Comparison of ENCODE assay signal across 3 worm cellular contexts in genomic region chrV:12596795-12597194, ce11.
TF ChIP-seq lines count a peak whose summit lies in the region.

No protein-coding gene starts in this region.

TF ChIP-seq in whole organism, L1 larva, 84 proteins besides CTCF, POLR2A, EP300 and RAD21 (continued from another document):
- TF ChIP-seq efl-1 (optimal IDR thresholded peaks at IDR 0.05; lab: Kevin White, UChicago): peak; percentile 45 to 52
- peak; percentile 23 to 93 for TF ChIP-seq efl-1 (GFP tag; optimal IDR thresholded peaks at IDR 0.05 in 1 of 2; lab: Kevin White, UChicago)
- peak; percentile 41 for TF ChIP-seq skn-1 (tag; optimal IDR thresholded peaks at IDR 0.05; lab: Kevin White, UChicago)
- TF ChIP-seq rnt-1 (tag; optimal IDR thresholded peaks at IDR 0.05; lab: Kevin White, UChicago): peak; percentile 68
- TF ChIP-seq mep-1 (tag; optimal IDR thresholded peaks at IDR 0.05; lab: Kevin White, UChicago): no peak
- TF ChIP-seq hpl-2 (GFP tag; optimal IDR thresholded peaks at IDR 0.05; lab: Kevin White, UChicago): no peak
- no peak for TF ChIP-seq fos-1 (tag; optimal IDR thresholded peaks at IDR 0.05; lab: Kevin White, UChicago)
- TF ChIP-seq nhr-90 (tag; optimal IDR thresholded peaks at IDR 0.05; lab: Kevin White, UChicago; ENCODE audit: poor library complexity): peak; percentile 72
- peak; percentile 44 to 76 for TF ChIP-seq lin-35 (GFP tag; optimal IDR thresholded peaks at IDR 0.05; lab: Kevin White, UChicago)
- TF ChIP-seq lin-15B (tag; optimal IDR thresholded peaks at IDR 0.05; lab: Kevin White, UChicago): no peak
- TF ChIP-seq nhr-47 (tag; optimal IDR thresholded peaks at IDR 0.05; lab: Kevin White, UChicago): peak; percentile 64
- peak; percentile 73 for TF ChIP-seq unc-130 (tag; optimal IDR thresholded peaks at IDR 0.05; lab: Kevin White, UChicago)
- TF ChIP-seq xbp-1 (tag; optimal IDR thresholded peaks at IDR 0.05; lab: Kevin White, UChicago): peak; percentile 52
- peak; percentile 63 for TF ChIP-seq nhr-76 (tag; optimal IDR thresholded peaks at IDR 0.05; lab: Kevin White, UChicago)
- peak; percentile 6 for TF ChIP-seq elt-2 (tag; optimal IDR thresholded peaks at IDR 0.05; lab: Kevin White, UChicago)
- peak; percentile 44 for TF ChIP-seq lin-14 (GFP tag; optimal IDR thresholded peaks at IDR 0.05; lab: Kevin White, UChicago)
- TF ChIP-seq swsn-7 (tag; optimal IDR thresholded peaks at IDR 0.05; lab: Kevin White, UChicago): peak; percentile 58
- peak; percentile 26 to 51 (median 34) for TF ChIP-seq ceh-82 (tag; optimal IDR thresholded peaks at IDR 0.05; lab: Kevin White, UChicago)
- peak; percentile 59 for TF ChIP-seq nhr-20 (tag; optimal IDR thresholded peaks at IDR 0.05; lab: Kevin White, UChicago)
- TF ChIP-seq nhr-19 (GFP tag; conservative IDR thresholded peaks at IDR 0.05; lab: Robert Waterston, UW): peak; percentile 65
- 0 out of 2 replicates have a peak, but pooled peaks have one; percentile 21 for TF ChIP-seq grh-1 (GFP tag; IDR thresholded peaks at IDR 0.05; lab: Robert Waterston, UW)
- no peak for TF ChIP-seq aha-1 (tag; optimal IDR thresholded peaks at IDR 0.05; lab: Kevin White, UChicago)
- no peak for TF ChIP-seq unc-30 (tag; optimal IDR thresholded peaks at IDR 0.05; lab: Kevin White, UChicago)
- TF ChIP-seq unc-86 (tag; optimal IDR thresholded peaks at IDR 0.05; lab: Kevin White, UChicago): no peak
- TF ChIP-seq nhr-71 (tag; optimal IDR thresholded peaks at IDR 0.05; lab: Kevin White, UChicago): peak; percentile 71
- peak; percentile 76 for TF ChIP-seq nhr-85 (tag; lab: Kevin White, UChicago)
- no peak for TF ChIP-seq ceh-8 (GFP tag; optimal IDR thresholded peaks at IDR 0.05; lab: Kevin White, UChicago)

TF ChIP-seq in whole organism, L3 larva, 47 proteins besides CTCF, POLR2A, EP300 and RAD21 (continued from another document):
- TF ChIP-seq skn-1 (tag; optimal IDR thresholded peaks at IDR 0.05; lab: Kevin White, UChicago) (no peak), nhr-43 (tag; optimal IDR thresholded peaks at IDR 0.05; lab: Kevin White, UChicago; ENCODE audit: poor library complexity, severe bottlenecking) (peak; percentile 19), nhr-28 (tag; optimal IDR thresholded peaks at IDR 0.05; lab: Kevin White, UChicago) (no peak), snpc-4 (tag; optimal IDR thresholded peaks at IDR 0.05; lab: Kevin White, UChicago) (no peak), hmg-11 (tag; optimal IDR thresholded peaks at IDR 0.05; lab: Kevin White, UChicago) (peak; percentile 41), nhr-23 (tag; optimal IDR thresholded peaks at IDR 0.05; lab: Kevin White, UChicago) (peak; percentile 56), eor-1 (tag; optimal IDR thresholded peaks at IDR 0.05; lab: Kevin White, UChicago) (no peak), sea-2 (GFP tag; optimal IDR thresholded peaks at IDR 0.05; lab: Kevin White, UChicago) (no peak), fkh-2 (tag; optimal IDR thresholded peaks at IDR 0.05; lab: Kevin White, UChicago) (no peak), mdl-1 (tag; optimal IDR thresholded peaks at IDR 0.05; lab: Kevin White, UChicago) (no peak), unc-62 (GFP tag; optimal IDR thresholded peaks at IDR 0.05; lab: Kevin White, UChicago) (no peak), nhr-76 (tag; optimal IDR thresholded peaks at IDR 0.05; lab: Kevin White, UChicago) (no peak), nhr-67 (tag; optimal IDR thresholded peaks at IDR 0.05; lab: Kevin White, UChicago) (no peak), lin-39 (tag; optimal IDR thresholded peaks at IDR 0.05; lab: Kevin White, UChicago) (peak; percentile 57), lin-15B (tag; optimal IDR thresholded peaks at IDR 0.05; lab: Kevin White, UChicago) (no peak), tbx-2 (tag; optimal IDR thresholded peaks at IDR 0.05; lab: Kevin White, UChicago) (peak; percentile 16), fkh-10 (GFP tag; optimal IDR thresholded peaks at IDR 0.05; lab: Kevin White, UChicago) (no peak), ztf-4 (tag; optimal IDR thresholded peaks at IDR 0.05; lab: Kevin White, UChicago) (no peak), aly-2 (tag; optimal IDR thresholded peaks at IDR 0.05; lab: Kevin White, UChicago) (no peak), lsy-12 (tag; optimal IDR thresholded peaks at IDR 0.05; lab: Kevin White, UChicago) (peak; percentile 42), pha-4 (tag; optimal IDR thresholded peaks at IDR 0.05; lab: Kevin White, UChicago) (no peak)
TF ChIP-seq in whole organism, L3 larva: peak in this region for 11.

TF ChIP-seq in whole organism, young adult, 124 proteins besides CTCF, POLR2A, EP300 and RAD21 (continued from another document and continues in another):
- TF ChIP-seq F33H1.4 (GFP tag; IDR thresholded peaks at IDR 0.05; lab: Robert Waterston, UW): no peak
- TF ChIP-seq madf-3 (GFP tag; IDR thresholded peaks at IDR 0.05; lab: Robert Waterston, UW): no peak
- TF ChIP-seq hlh-26 (GFP tag; conservative IDR thresholded peaks at IDR 0.05; lab: Robert Waterston, UW): no peak
- peak; percentile 78 for TF ChIP-seq dox-1 (GFP tag; IDR thresholded peaks at IDR 0.05; lab: Robert Waterston, UW)
- peak; percentile 73 for TF ChIP-seq repo-1 (tag; optimal IDR thresholded peaks at IDR 0.05; lab: Kevin White, UChicago)
- no peak for TF ChIP-seq akir-1 (GFP tag; optimal IDR thresholded peaks at IDR 0.05; lab: Kevin White, UChicago)
- no peak for TF ChIP-seq nfya-1 (tag; optimal IDR thresholded peaks at IDR 0.05; lab: Kevin White, UChicago; ENCODE audit: borderline replicate concordance, insufficient read depth)
- TF ChIP-seq ccch-3 (GFP tag; optimal IDR thresholded peaks at IDR 0.05; lab: Kevin White, UChicago): no peak
- TF ChIP-seq attf-5 (GFP tag; optimal IDR thresholded peaks at IDR 0.05; lab: Kevin White, UChicago): peak; percentile 25
- no peak for TF ChIP-seq bed-2 (GFP tag; IDR thresholded peaks at IDR 0.05; lab: Robert Waterston, UW)
- no peak for TF ChIP-seq ets-4 (GFP tag; optimal IDR thresholded peaks at IDR 0.05; lab: Kevin White, UChicago)
- peak; percentile 45 for TF ChIP-seq ztf-26 (tag; optimal IDR thresholded peaks at IDR 0.05; lab: Kevin White, UChicago)
- no peak for TF ChIP-seq K11D2.4 (GFP tag; IDR thresholded peaks at IDR 0.05; lab: Robert Waterston, UW)
- no peak for TF ChIP-seq F57A8.1 (GFP tag; optimal IDR thresholded peaks at IDR 0.05; lab: Kevin White, UChicago)
- TF ChIP-seq K12H6.12 (tag; optimal IDR thresholded peaks at IDR 0.05; lab: Kevin White, UChicago): peak; percentile 55
- TF ChIP-seq Y67H2A.10 (GFP tag; conservative IDR thresholded peaks at IDR 0.05; lab: Robert Waterston, UW): no peak
- TF ChIP-seq tbx-9 (tag; optimal IDR thresholded peaks at IDR 0.05; lab: Kevin White, UChicago; ENCODE audit: borderline replicate concordance): no peak
- TF ChIP-seq let-526 (GFP tag; IDR thresholded peaks at IDR 0.05; lab: Robert Waterston, UW): no peak
- peak; percentile 40; the same call in 1 of the 2 replicates for TF ChIP-seq hmg-1.2 (GFP tag; IDR thresholded peaks at IDR 0.05; lab: Robert Waterston, UW)
- TF ChIP-seq hsf-1 (GFP tag; IDR thresholded peaks at IDR 0.05; lab: Robert Waterston, UW): 0 out of 2 replicates have a peak, but pooled peaks have one; percentile 35
- TF ChIP-seq aptf-2 (GFP tag; conservative IDR thresholded peaks at IDR 0.05; lab: Robert Waterston, UW): no peak
- TF ChIP-seq Y53F4B.3 (GFP tag; IDR thresholded peaks at IDR 0.05; lab: Robert Waterston, UW): no peak
- TF ChIP-seq madf-6 (GFP tag; IDR thresholded peaks at IDR 0.05; lab: Robert Waterston, UW): peak; percentile 61; the same call in 1 of the 2 replicates
- TF ChIP-seq F10E7.11 (tag; optimal IDR thresholded peaks at IDR 0.05; lab: Kevin White, UChicago): peak; percentile 54
- TF ChIP-seq madf-8 (GFP tag; conservative IDR thresholded peaks at IDR 0.05; lab: Robert Waterston, UW): no peak
- peak; percentile 90 for TF ChIP-seq nhr-90 (tag; optimal IDR thresholded peaks at IDR 0.05; lab: Kevin White, UChicago)
- TF ChIP-seq B0336.3 (GFP tag; IDR thresholded peaks at IDR 0.05; lab: Robert Waterston, UW): peak; percentile 74
- no peak for TF ChIP-seq ceh-91 (GFP tag; IDR thresholded peaks at IDR 0.05; lab: Robert Waterston, UW)
- peak; percentile 92 for TF ChIP-seq cebp-2 (GFP tag; IDR thresholded peaks at IDR 0.05; lab: Robert Waterston, UW)
- TF ChIP-seq attf-6 (GFP tag; IDR thresholded peaks at IDR 0.05; lab: Robert Waterston, UW): no peak
- peak; percentile 6 to 48 for TF ChIP-seq let-607 (tag; optimal IDR thresholded peaks at IDR 0.05; lab: Kevin White, UChicago)
- peak; percentile 79 for TF ChIP-seq die-1 (tag; optimal IDR thresholded peaks at IDR 0.05; lab: Kevin White, UChicago)
- TF ChIP-seq egl-18 (GFP tag; IDR thresholded peaks at IDR 0.05; lab: Robert Waterston, UW): no peak
- peak; percentile 43; the same call in 1 of the 2 replicates for TF ChIP-seq pbrm-1 (GFP tag; IDR thresholded peaks at IDR 0.05; lab: Robert Waterston, UW)
- TF ChIP-seq ztf-6 (GFP tag; IDR thresholded peaks at IDR 0.05; lab: Robert Waterston, UW): no peak
- peak; percentile 74 for TF ChIP-seq B0261.1 (tag; optimal IDR thresholded peaks at IDR 0.05; lab: Kevin White, UChicago)
- TF ChIP-seq snpc-4 (GFP tag; optimal IDR thresholded peaks at IDR 0.05; lab: Kevin White, UChicago): peak; percentile 40
- TF ChIP-seq snpc-4 (tag; optimal IDR thresholded peaks at IDR 0.05; lab: Kevin White, UChicago): peak in 3 of 4 experiments; percentile 16 to 62 (median 59)
- no peak for TF ChIP-seq bed-1 (GFP tag; IDR thresholded peaks at IDR 0.05; lab: Robert Waterston, UW)
- TF ChIP-seq sea-2 (GFP tag; IDR thresholded peaks at IDR 0.05; lab: Robert Waterston, UW): no peak
- no peak for TF ChIP-seq sptf-2 (GFP tag; optimal IDR thresholded peaks at IDR 0.05; lab: Kevin White, UChicago)
- peak in 1 of 3 experiments; percentile 33 for TF ChIP-seq lin-35 (GFP tag; optimal IDR thresholded peaks at IDR 0.05; lab: Kevin White, UChicago)
- TF ChIP-seq F39B2.1 (GFP tag; IDR thresholded peaks at IDR 0.05; lab: Robert Waterston, UW): no peak
- no peak for TF ChIP-seq him-1 (tag; optimal IDR thresholded peaks at IDR 0.05; lab: Kevin White, UChicago)
- TF ChIP-seq attf-3 (GFP tag; conservative IDR thresholded peaks at IDR 0.05; lab: Robert Waterston, UW): peak; percentile 52; the same call in 1 of the 2 replicates
- TF ChIP-seq lsy-27 (tag; optimal IDR thresholded peaks at IDR 0.05; lab: Kevin White, UChicago; ENCODE audit: borderline replicate concordance, insufficient read depth): no peak
- peak; percentile 22 for TF ChIP-seq somi-1 (GFP tag; optimal IDR thresholded peaks at IDR 0.05; lab: Kevin White, UChicago)
- TF ChIP-seq lag-1 (GFP tag; IDR thresholded peaks at IDR 0.05; lab: Robert Waterston, UW): no peak
- no peak for TF ChIP-seq zim-3 (tag; optimal IDR thresholded peaks at IDR 0.05; lab: Kevin White, UChicago)
- 0 out of 2 replicates have a peak, but pooled peaks have one; percentile 15 for TF ChIP-seq ztf-25 (GFP tag; IDR thresholded peaks at IDR 0.05; lab: Robert Waterston, UW)
- TF ChIP-seq ceh-27 (GFP tag; optimal IDR thresholded peaks at IDR 0.05; lab: Kevin White, UChicago): peak; percentile 22
- peak; percentile 28 for TF ChIP-seq nhr-179 (tag; optimal IDR thresholded peaks at IDR 0.05; lab: Kevin White, UChicago)
- TF ChIP-seq Y53G8AR.9 (GFP tag; conservative IDR thresholded peaks at IDR 0.05; lab: Robert Waterston, UW): no peak
- TF ChIP-seq mes-4 (tag; optimal IDR thresholded peaks at IDR 0.05; lab: Kevin White, UChicago): peak; percentile 52
- no peak for TF ChIP-seq F57C9.4 (tag; optimal IDR thresholded peaks at IDR 0.05; lab: Kevin White, UChicago)
- no peak for TF ChIP-seq ztf-28 (GFP tag; IDR thresholded peaks at IDR 0.05; lab: Robert Waterston, UW)
- no peak for TF ChIP-seq ceh-58 (GFP tag; IDR thresholded peaks at IDR 0.05; lab: Robert Waterston, UW)
- TF ChIP-seq athp-1 (tag; optimal IDR thresholded peaks at IDR 0.05; lab: Kevin White, UChicago): peak; percentile 70
- TF ChIP-seq F23B12.7 (tag; optimal IDR thresholded peaks at IDR 0.05; lab: Kevin White, UChicago; ENCODE audit: insufficient read depth): peak; percentile 74
- no peak for TF ChIP-seq F22D6.2 (tag; optimal IDR thresholded peaks at IDR 0.05; lab: Kevin White, UChicago)
- TF ChIP-seq mel-28 (tag; optimal IDR thresholded peaks at IDR 0.05; lab: Kevin White, UChicago; ENCODE audit: borderline replicate concordance): no peak
- no peak for TF ChIP-seq F55B11.4 (tag; optimal IDR thresholded peaks at IDR 0.05; lab: Kevin White, UChicago; ENCODE audit: borderline replicate concordance, insufficient read depth)
- TF ChIP-seq ama-1 (optimal IDR thresholded peaks at IDR 0.05; lab: Kevin White, UChicago): no peak
- TF ChIP-seq ama-1 (GFP tag; optimal IDR thresholded peaks at IDR 0.05; lab: Kevin White, UChicago): peak; percentile 53 to 59
- no peak for TF ChIP-seq pha-4 (tag; optimal IDR thresholded peaks at IDR 0.05; lab: Kevin White, UChicago)
- peak; percentile 43; the same call in 1 of the 2 replicates for TF ChIP-seq C06A6.2 (GFP tag; conservative IDR thresholded peaks at IDR 0.05; lab: Robert Waterston, UW)
- peak; percentile 35; the same call in 1 of the 2 replicates for TF ChIP-seq D2030.7 (GFP tag; IDR thresholded peaks at IDR 0.05; lab: Robert Waterston, UW)
- no peak for TF ChIP-seq ceh-100 (GFP tag; IDR thresholded peaks at IDR 0.05; lab: Robert Waterston, UW)
- peak; percentile 68 for TF ChIP-seq B0035.1 (tag; optimal IDR thresholded peaks at IDR 0.05; lab: Kevin White, UChicago)
- no peak for TF ChIP-seq nhr-120 (GFP tag; IDR thresholded peaks at IDR 0.05; lab: Robert Waterston, UW)
- TF ChIP-seq ekl-4 (GFP tag; IDR thresholded peaks at IDR 0.05; lab: Robert Waterston, UW): 0 out of 2 replicates have a peak, but pooled peaks have one; percentile 43
- no peak for TF ChIP-seq efl-1 (GFP tag; optimal IDR thresholded peaks at IDR 0.05; lab: Kevin White, UChicago)
- peak; percentile 53; the same call in 1 of the 2 replicates for TF ChIP-seq zfh-2 (GFP tag; conservative IDR thresholded peaks at IDR 0.05; lab: Robert Waterston, UW)
- no peak for TF ChIP-seq gei-17 (GFP tag; optimal IDR thresholded peaks at IDR 0.05; lab: Kevin White, UChicago)
- TF ChIP-seq ztf-3 (GFP tag; optimal IDR thresholded peaks at IDR 0.05; lab: Kevin White, UChicago): no peak
- TF ChIP-seq mxl-1 (tag; optimal IDR thresholded peaks at IDR 0.05; lab: Kevin White, UChicago): peak; percentile 50
- TF ChIP-seq lin-40 (tag; optimal IDR thresholded peaks at IDR 0.05; lab: Kevin White, UChicago): peak; percentile 45
- no peak for TF ChIP-seq fkh-3 (tag; optimal IDR thresholded peaks at IDR 0.05; lab: Kevin White, UChicago)
- TF ChIP-seq rec-8 (tag; optimal IDR thresholded peaks at IDR 0.05; lab: Kevin White, UChicago): peak in 1 of 2 experiments; percentile 63
- TF ChIP-seq ceh-79 (tag; optimal IDR thresholded peaks at IDR 0.05; lab: Kevin White, UChicago): no peak
- TF ChIP-seq F37B4.10 (GFP tag; IDR thresholded peaks at IDR 0.05; lab: Robert Waterston, UW): no peak
- peak; percentile 71 for TF ChIP-seq ztf-18 (tag; optimal IDR thresholded peaks at IDR 0.05; lab: Kevin White, UChicago)
- TF ChIP-seq atf-7 (tag; optimal IDR thresholded peaks at IDR 0.05; lab: Kevin White, UChicago): peak; percentile 19
- TF ChIP-seq chd-7 (tag; optimal IDR thresholded peaks at IDR 0.05; lab: Kevin White, UChicago): peak; percentile 48
- no peak for TF ChIP-seq aptf-3 (GFP tag; IDR thresholded peaks at IDR 0.05; lab: Robert Waterston, UW)
- no peak for TF ChIP-seq sdz-38 (tag; optimal IDR thresholded peaks at IDR 0.05; lab: Kevin White, UChicago)
- no peak for TF ChIP-seq nhr-27 (tag; optimal IDR thresholded peaks at IDR 0.05; lab: Kevin White, UChicago)
- TF ChIP-seq madf-10 (tag; optimal IDR thresholded peaks at IDR 0.05; lab: Kevin White, UChicago): peak; percentile 15
- no peak for TF ChIP-seq T26A5.8 (tag; optimal IDR thresholded peaks at IDR 0.05; lab: Kevin White, UChicago)
- TF ChIP-seq egrh-3 (GFP tag; IDR thresholded peaks at IDR 0.05; lab: Robert Waterston, UW): no peak
